Worm (Caenorhabditis elegans): ENCODE results near the gene irld-63.

ce11 chrII:2948614-2949013 is 18.1 kb downstream of the irld-63 start:
- TF ChIP-seq tbx-2 (tag; optimal IDR thresholded peaks at IDR 0.05): no peak
- no peak for TF ChIP-seq unc-42 (tag; optimal IDR thresholded peaks at IDR 0.05)
- TF ChIP-seq sdc-2 (tag; optimal IDR thresholded peaks at IDR 0.05): no peak
- TF ChIP-seq ceh-9 (tag; optimal IDR thresholded peaks at IDR 0.05): no peak
- no peak for TF ChIP-seq pag-3 (tag; optimal IDR thresholded peaks at IDR 0.05; ENCODE audit: borderline replicate concordance)
- TF ChIP-seq ceh-19 (GFP tag; optimal IDR thresholded peaks at IDR 0.05): no peak
- no peak for TF ChIP-seq ceh-24 (tag; optimal IDR thresholded peaks at IDR 0.05)
- no peak for TF ChIP-seq eyg-1 (tag; optimal IDR thresholded peaks at IDR 0.05)
- TF ChIP-seq dve-1 (tag; optimal IDR thresholded peaks at IDR 0.05): no peak
